Fruit fly (Drosophila melanogaster) whole organism, embryonic: Measurements from ENCODE around the gene CG13898.

Experiments used
- Blimp-1 ChIP-seq: fragments of 200-800 bp; sonication (Bioruptor generic); optimal IDR thresholded peaks from 3 replicates; lab custom pipeline; 2018; ENCODE audit warnings: missing biosample characterization, missing genetic modification characterization, mild to moderate bottlenecking, moderate library complexity, missing genetic modification reagents
- C15 ChIP-seq: fragments of 200-800 bp; sonication (Bioruptor generic); IDR thresholded peaks from 3 replicates; pipeline ENCODE4 v1.3.6; 2022; ENCODE audit warnings: missing biosample characterization, missing genetic modification characterization
- CG10321 ChIP-seq: fragments of 200-800 bp; sonication (Bioruptor generic); IDR thresholded peaks from 2 replicates; pipeline ENCODE4 v1.3.6; 2022; ENCODE audit warnings: missing biosample characterization, missing genetic modification characterization
- CG10462 ChIP-seq: fragments of 200-800 bp; sonication (Bioruptor generic); optimal IDR thresholded peaks from 2 replicates; lab custom pipeline; 2016; ENCODE audit warnings: missing biosample characterization, missing genetic modification characterization
- CG11456 ChIP-seq: fragments of 200-800 bp; sonication (Bioruptor generic); IDR thresholded peaks from 3 replicates; pipeline ENCODE4 v1.3.6; 2022; ENCODE audit warnings: missing biosample characterization, missing genetic modification characterization
- CG14014 ChIP-seq: fragments of 200-800 bp; sonication (Bioruptor generic); IDR thresholded peaks from 2 replicates; pipeline ENCODE4 v1.3.6; 2022; ENCODE audit warnings: missing biosample characterization, missing genetic modification characterization
- CG14710 ChIP-seq: fragments of 200-800 bp; sonication (Bioruptor generic); optimal IDR thresholded peaks from 3 replicates; lab custom pipeline; 2019; ENCODE audit warnings: missing biosample characterization, mild to moderate bottlenecking, missing genetic modification characterization, moderate library complexity
- CG14860 ChIP-seq: fragments of 200-800 bp; sonication (Bioruptor generic); IDR thresholded peaks from 3 replicates; pipeline ENCODE4 v1.3.6; 2022; ENCODE audit warnings: missing biosample characterization, missing genetic modification characterization; ENCODE audit not compliant: partially characterized antibody
- CG15601 ChIP-seq: fragments of 200-800 bp; sonication (Bioruptor generic); optimal IDR thresholded peaks from 3 replicates; lab custom pipeline; 2019; ENCODE audit warnings: missing biosample characterization, mild to moderate bottlenecking, missing genetic modification characterization, moderate library complexity
- CG30020 ChIP-seq: fragments of 200-800 bp; optimal IDR thresholded peaks from 2 replicates; lab custom pipeline; 2019; ENCODE audit warnings: missing biosample characterization, mild to moderate bottlenecking, missing genetic modification characterization, moderate library complexity
- CG34422 ChIP-seq: fragments of 200-800 bp; sonication (Bioruptor generic); IDR thresholded peaks from 3 replicates; pipeline ENCODE4 v1.3.6; 2022; ENCODE audit warnings: missing biosample characterization, missing genetic modification characterization
- CG3995 ChIP-seq: fragments of 200-800 bp; sonication (Bioruptor generic); optimal IDR thresholded peaks from 3 replicates; lab custom pipeline; 2016; ENCODE audit warnings: missing biosample characterization, missing genetic modification characterization
- CG42726 ChIP-seq: fragments of 200-800 bp; sonication (Bioruptor generic); IDR thresholded peaks from 2 replicates; pipeline ENCODE4 v1.3.6; 2022; ENCODE audit warnings: missing biosample characterization, missing genetic modification characterization; ENCODE audit not compliant: partially characterized antibody
- CG43689 ChIP-seq: fragments of 200-800 bp; sonication (Bioruptor generic); IDR thresholded peaks from 2 replicates; pipeline ENCODE4 v1.3.6; 2022; ENCODE audit warnings: missing biosample characterization, missing genetic modification characterization
- CG6272 ChIP-seq: fragments of 200-800 bp; sonication (Bioruptor generic); IDR thresholded peaks from 2 replicates; pipeline ENCODE4 v1.3.6; 2022; ENCODE audit warnings: missing biosample characterization, missing genetic modification characterization
- CG6765 ChIP-seq: fragments of 200-800 bp; sonication (Bioruptor generic); optimal IDR thresholded peaks from 3 replicates; lab custom pipeline; 2017; ENCODE audit warnings: missing biosample characterization, mild to moderate bottlenecking, missing genetic modification characterization
- CG7556 ChIP-seq: fragments of 200-800 bp; sonication (Bioruptor generic); optimal IDR thresholded peaks from 2 replicates; lab custom pipeline; 2017; ENCODE audit warnings: missing biosample characterization, mild to moderate bottlenecking, missing genetic modification characterization
- CG9817 ChIP-seq: fragments of 200-800 bp; sonication (Bioruptor generic); optimal IDR thresholded peaks from 2 replicates; lab custom pipeline; 2018; ENCODE audit warnings: missing biosample characterization, mild to moderate bottlenecking, missing genetic modification characterization, moderate library complexity
- Fer2 ChIP-seq: fragments of 200-800 bp; sonication (Bioruptor generic); optimal IDR thresholded peaks from 2 replicates; lab custom pipeline; 2018; ENCODE audit warnings: missing biosample characterization, mild to moderate bottlenecking, missing genetic modification characterization, moderate library complexity
- H15 ChIP-seq: fragments of 200-800 bp; sonication (Bioruptor generic); IDR thresholded peaks from 3 replicates; pipeline ENCODE4 v1.3.6; 2022; ENCODE audit warnings: missing biosample characterization, missing genetic modification characterization
- Hmr ChIP-seq: fragments of 200-800 bp; sonication (Bioruptor generic); optimal IDR thresholded peaks from 3 replicates; lab custom pipeline; 2017; ENCODE audit warnings: mild to moderate bottlenecking, missing biosample characterization, missing genetic modification reagents, missing genetic modification characterization
- Mrtf ChIP-seq: fragments of 200-800 bp; sonication (Bioruptor generic); IDR thresholded peaks from 3 replicates; pipeline ENCODE4 v1.3.6; 2022; ENCODE audit warnings: missing biosample characterization, missing genetic modification characterization
- Sry-β ChIP-seq: fragments of 200-800 bp; sonication (Bioruptor generic); optimal IDR thresholded peaks from 2 replicates; lab custom pipeline; 2018; ENCODE audit warnings: missing biosample characterization, mild to moderate bottlenecking, missing genetic modification characterization, moderate library complexity
- Usf ChIP-seq: fragments of 200-800 bp; sonication (Bioruptor generic); optimal IDR thresholded peaks from 2 replicates; lab custom pipeline; 2017; ENCODE audit warnings: missing genotype, missing biosample characterization, missing genetic modification characterization
- Xbp1 ChIP-seq: fragments of 200-800 bp; sonication (Bioruptor generic); optimal IDR thresholded peaks from 3 replicates; lab custom pipeline; 2016; ENCODE audit warnings: missing biosample characterization, mild to moderate bottlenecking, missing genetic modification characterization
- amos ChIP-seq: fragments of 200-800 bp; sonication (Bioruptor generic); IDR thresholded peaks from 2 replicates; pipeline ENCODE4 v1.3.6; 2022; ENCODE audit warnings: missing biosample characterization, missing genetic modification characterization; ENCODE audit not compliant: partially characterized antibody
- ap ChIP-seq: fragments of 200-800 bp; sonication (Bioruptor generic); IDR thresholded peaks from 2 replicates; pipeline ENCODE4 v1.3.6; 2022; ENCODE audit warnings: missing biosample characterization, missing genetic modification characterization
- bbx ChIP-seq: fragments of 200-800 bp; sonication (Bioruptor generic); IDR thresholded peaks from 2 replicates; pipeline ENCODE4 v1.3.6; 2022; ENCODE audit warnings: missing biosample characterization, missing genetic modification characterization; ENCODE audit not compliant: partially characterized antibody
- bsh ChIP-seq, 2 experiments: fragments of 200-800 bp; sonication (Bioruptor generic); optimal IDR thresholded peaks; 2 replicates each; lab custom pipeline; 2017 to 2018; ENCODE audit warnings: mild to moderate bottlenecking in 2 of 2, missing biosample characterization in 2 of 2, missing genetic modification characterization in 2 of 2, moderate library complexity in 1 of 2
- cg ChIP-seq: fragments of 200-800 bp; sonication (Bioruptor generic); optimal IDR thresholded peaks from 3 replicates; lab custom pipeline; 2019; ENCODE audit warnings: missing biosample characterization, mild to moderate bottlenecking, missing genetic modification characterization, moderate library complexity
- chn ChIP-seq: fragments of 200-800 bp; sonication (Bioruptor generic); optimal IDR thresholded peaks from 2 replicates; lab custom pipeline; 2016; ENCODE audit warnings: missing biosample characterization, missing genetic modification characterization
- croc ChIP-seq: fragments of 200-800 bp; sonication (Bioruptor generic); conservative IDR thresholded peaks from 3 replicates; pipeline ENCODE4 v1.3.6; 2022; ENCODE audit warnings: missing biosample characterization, missing genetic modification characterization
- cwo ChIP-seq: fragments of 200-800 bp; sonication (Bioruptor generic); optimal IDR thresholded peaks from 3 replicates; lab custom pipeline; 2017; ENCODE audit warnings: missing biosample characterization, missing genetic modification characterization, mild to moderate bottlenecking, moderate library complexity, missing genetic modification reagents
- disco-r ChIP-seq: fragments of 200-800 bp; sonication (Bioruptor generic); optimal IDR thresholded peaks from 2 replicates; lab custom pipeline; 2016; ENCODE audit warnings: missing biosample characterization, missing genetic modification characterization
- eve ChIP-seq, 2 experiments: fragments of >200 bp; optimal IDR thresholded peaks; 2 replicates each; lab custom pipeline; 2017; ENCODE audit warnings: missing biosample characterization in 2 of 2, missing genetic modification characterization in 2 of 2
- eyg ChIP-seq: fragments of 200-800 bp; sonication (Bioruptor generic); optimal IDR thresholded peaks from 3 replicates; lab custom pipeline; 2016; ENCODE audit warnings: missing biosample characterization, missing genetic modification characterization
- grn ChIP-seq: fragments of 200-800 bp; sonication (Bioruptor generic); optimal IDR thresholded peaks from 3 replicates; lab custom pipeline; 2017; ENCODE audit warnings: missing biosample characterization, missing genetic modification characterization
- gt ChIP-seq: fragments of 200-800 bp; sonication (Bioruptor generic); IDR thresholded peaks from 2 replicates; pipeline ENCODE4 v1.3.6; 2022; ENCODE audit warnings: missing biosample characterization, missing genetic modification characterization
- otp ChIP-seq: fragments of 200-800 bp; sonication (Bioruptor generic); IDR thresholded peaks from 3 replicates; pipeline ENCODE4, ENCODE4 v1.3.6; 2022; ENCODE audit warnings: missing biosample characterization, missing genetic modification characterization
- pan ChIP-seq, 4 experiments: fragments of >200 bp in 3 of 4; fragments of 200-800 bp in 1 of 4; sonication (Bioruptor generic) in 1 of 4; optimal IDR thresholded peaks in 3 of 4; IDR thresholded peaks in 1 of 4; 2 replicates each; pipeline versions ENCODE4 v1.3.6 to Lab custom; 2017 to 2022; ENCODE audit warnings: missing biosample characterization in 2 of 4, missing genetic modification characterization in 2 of 4, mixed read lengths in 1 of 4
- pb ChIP-seq: fragments of 200-800 bp; sonication (Bioruptor generic); optimal IDR thresholded peaks from 3 replicates; lab custom pipeline; 2016; ENCODE audit warnings: missing biosample characterization, missing genetic modification characterization
- pho ChIP-seq: fragments of 200-800 bp; sonication (Bioruptor generic); optimal IDR thresholded peaks from 2 replicates; lab custom pipeline; 2016; ENCODE audit warnings: missing biosample characterization, missing genetic modification characterization
- pita ChIP-seq: fragments of 200-800 bp; sonication (Bioruptor generic); optimal IDR thresholded peaks from 2 replicates; lab custom pipeline; 2017; ENCODE audit warnings: missing biosample characterization, mild to moderate bottlenecking, missing genetic modification characterization
- prd ChIP-seq, 3 experiments: fragments of >200 bp in 2 of 3; fragments of 200-800 bp in 1 of 3; sonication (Bioruptor generic) in 1 of 3; optimal IDR thresholded peaks in 2 of 3; IDR thresholded peaks in 1 of 3; 2 replicates in 2 of 3; 3 replicates in 1 of 3; pipeline versions ENCODE4 v1.3.6 to Lab custom; 2017 to 2022; ENCODE audit warnings: missing biosample characterization in 1 of 3, missing genetic modification characterization in 1 of 3
- pzg ChIP-seq: fragments of 200-800 bp; sonication (Bioruptor generic); optimal IDR thresholded peaks from 3 replicates; lab custom pipeline; 2018; ENCODE audit warnings: missing biosample characterization, mild to moderate bottlenecking, missing genetic modification characterization, moderate library complexity
- sd ChIP-seq: fragments of 200-800 bp; sonication (Bioruptor generic); optimal IDR thresholded peaks from 3 replicates; lab custom pipeline; 2018; ENCODE audit warnings: missing biosample characterization, mild to moderate bottlenecking, missing genetic modification characterization, moderate library complexity
- sna ChIP-seq: fragments of 200-800 bp; sonication (Bioruptor generic); IDR thresholded peaks from 2 replicates; pipeline ENCODE4 v1.3.6; 2022; ENCODE audit warnings: missing biosample characterization, missing genetic modification characterization; ENCODE audit not compliant: partially characterized antibody
- unc-4 ChIP-seq: fragments of 200-800 bp; sonication (Bioruptor generic); IDR thresholded peaks from 2 replicates; pipeline ENCODE4 v1.3.6; 2022; ENCODE audit warnings: missing biosample characterization, missing genetic modification characterization; ENCODE audit not compliant: partially characterized antibody
- zen2 ChIP-seq: fragments of 200-800 bp; sonication (Bioruptor generic); IDR thresholded peaks from 3 replicates; pipeline ENCODE4 v1.3.6; 2022; ENCODE audit warnings: missing biosample characterization, missing genetic modification characterization; ENCODE audit not compliant: partially characterized antibody

The CG13898 gene

DNA sequence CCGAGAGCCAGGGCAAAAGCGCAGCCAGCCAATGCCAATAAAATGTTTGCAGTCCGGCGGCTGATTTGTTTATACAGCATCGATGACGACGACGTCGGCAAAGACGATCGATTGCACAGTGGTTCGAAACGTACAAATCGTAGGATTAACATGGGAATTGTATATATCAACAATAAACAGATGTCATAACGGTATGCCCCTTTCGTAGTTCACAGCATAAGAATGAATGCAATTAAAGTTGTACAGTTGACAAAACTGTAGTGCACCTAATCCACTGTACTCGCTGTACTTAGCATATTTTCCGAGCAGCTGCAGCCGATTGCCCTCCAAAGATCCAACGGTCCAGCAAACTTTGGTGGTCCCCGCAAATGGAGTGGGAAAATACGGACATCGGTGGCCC lies 32.5 kb downstream of the CG13898 start (continued):
- TF ChIP-seq sd (tag; lab: Kevin White, UChicago) (peak; percentile 1), Sry-β (GFP tag; lab: Kevin White, UChicago) (no peak), Hmr (GFP tag; lab: Kevin White, UChicago) (peak; percentile 33), otp (peak; percentile 79), C15 (no peak), CG34422 (GFP tag; lab: Robert Waterston, UW) (0 out of 3 replicates have a peak, but pooled peaks have one; percentile 32), CG9817 (no peak), cwo (GFP tag; lab: Kevin White, UChicago) (peak; percentile 52), gt (GFP tag; lab: Robert Waterston, UW) (peak; percentile 55; the same call in 1 of the 2 replicates), ap (GFP tag; lab: Robert Waterston, UW) (peak; percentile 66), CG10321 (GFP tag; lab: Robert Waterston, UW) (no peak), CG14860 (GFP tag; lab: Robert Waterston, UW) (no peak), CG7556 (GFP tag; lab: Kevin White, UChicago) (peak; percentile 43), Usf (GFP tag; lab: Kevin White, UChicago) (no peak), CG42726 (GFP tag; lab: Robert Waterston, UW) (no peak), CG30020 (tag; lab: Kevin White, UChicago) (no peak), chn (GFP tag; lab: Kevin White, UChicago) (peak; percentile 51), CG43689 (GFP tag; lab: Robert Waterston, UW) (no peak), H15 (GFP tag; lab: Robert Waterston, UW) (peak; percentile 73; the same call in 2 of the 3 replicates), CG10462 (peak; percentile 31), Xbp1 (GFP tag; lab: Kevin White, UChicago) (peak; percentile 64), CG6272 (GFP tag; lab: Robert Waterston, UW) (no peak), unc-4 (GFP tag; lab: Robert Waterston, UW) (no peak), CG11456 (GFP tag; lab: Robert Waterston, UW) (peak; percentile 69), pb (GFP tag; lab: Kevin White, UChicago) (peak; percentile 35), CG15601 (tag; lab: Kevin White, UChicago) (peak; percentile 62), CG3995 (no peak), Blimp-1 (GFP tag; lab: Kevin White, UChicago) (peak; percentile 74), grn (GFP tag; lab: Kevin White, UChicago) (no peak), bsh (GFP tag; optimal IDR thresholded peaks at IDR 0.05; lab: Kevin White, UChicago) (peak; percentile 61 to 81), bbx (GFP tag; lab: Robert Waterston, UW) (no peak), cg (GFP tag; lab: Kevin White, UChicago) (no peak), eyg (GFP tag; lab: Kevin White, UChicago) (peak; percentile 32), CG14710 (peak; percentile 34), prd (optimal IDR thresholded peaks at IDR 0.05; lab: Kevin White, UChicago) (no peak), prd (GFP tag; IDR thresholded peaks at IDR 0.05; lab: Robert Waterston, UW) (peak; percentile 73; the same call in 2 of the 3 replicates), eve (GFP tag; optimal IDR thresholded peaks at IDR 0.05; lab: Kevin White, UChicago) (peak in 1 of 2 experiments; percentile 75), disco-r (peak; percentile 7), amos (GFP tag; lab: Robert Waterston, UW) (no peak), CG6765 (no peak), Mrtf (GFP tag; lab: Robert Waterston, UW) (peak; percentile 71), pzg (GFP tag; lab: Kevin White, UChicago) (no peak), pho (GFP tag; lab: Kevin White, UChicago) (no peak), croc (peak; percentile 31; the same call in 1 of the 3 replicates), Fer2 (tag; lab: Kevin White, UChicago) (no peak), pan (optimal IDR thresholded peaks at IDR 0.05; lab: Kevin White, UChicago) (no peak), pan (GFP tag; optimal IDR thresholded peaks at IDR 0.05 in 1 of 2, IDR thresholded peaks at IDR 0.05 in 1 of 2) (peak in 1 of 2 experiments; percentile 77), CG14014 (GFP tag; lab: Robert Waterston, UW) (no peak), pita (GFP tag; lab: Kevin White, UChicago) (no peak), zen2 (GFP tag; lab: Robert Waterston, UW) (no peak), sna (no peak)
